Fruit fly (Drosophila melanogaster) whole organism, embryonic: ENCODE results near the gene bma.

Experiments used
- Abd-B ChIP-seq: fragments of 200-800 bp; sonication (Bioruptor generic); optimal IDR thresholded peaks from 2 replicates; lab custom pipeline; 2018; ENCODE audit warnings: missing biosample characterization, mild to moderate bottlenecking, missing genetic modification characterization, moderate library complexity
- Adf1 ChIP-seq: fragments of 200-800 bp; sonication (Bioruptor generic); IDR thresholded peaks from 2 replicates; pipeline ENCODE4 v1.3.6; 2022; ENCODE audit warnings: missing biosample characterization, missing genetic modification characterization
- BEAF-32 ChIP-seq: fragments of 200-800 bp; sonication (Bioruptor generic); optimal IDR thresholded peaks from 3 replicates; lab custom pipeline; 2017; ENCODE audit warnings: missing biosample characterization, missing genetic modification characterization, mild to moderate bottlenecking, moderate library complexity, missing genetic modification reagents
- CG10431 ChIP-seq: fragments of 200-800 bp; sonication (Bioruptor generic); optimal IDR thresholded peaks from 3 replicates; lab custom pipeline; 2018; ENCODE audit warnings: missing biosample characterization, mild to moderate bottlenecking, missing genetic modification characterization
- CG11398 ChIP-seq: fragments of 200-800 bp; sonication (Bioruptor generic); optimal IDR thresholded peaks from 2 replicates; lab custom pipeline; 2016; ENCODE audit warnings: missing biosample characterization, missing genetic modification characterization
- CG11696 ChIP-seq: fragments of 200-800 bp; sonication (Bioruptor generic); IDR thresholded peaks from 2 replicates; pipeline ENCODE4 v1.3.6; 2022; ENCODE audit warnings: missing biosample characterization, missing genetic modification characterization
- CG13296 ChIP-seq: fragments of 200-800 bp; sonication (Bioruptor generic); optimal IDR thresholded peaks from 3 replicates; lab custom pipeline; 2018; ENCODE audit warnings: missing biosample characterization, mild to moderate bottlenecking, missing genetic modification characterization
- CG14667 ChIP-seq: fragments of 200-800 bp; sonication (Bioruptor generic); IDR thresholded peaks from 2 replicates; pipeline ENCODE4 v1.3.6; 2022; ENCODE audit warnings: missing biosample characterization, missing genetic modification characterization
- CG15269 ChIP-seq: fragments of 200-800 bp; sonication (Bioruptor generic); optimal IDR thresholded peaks from 2 replicates; lab custom pipeline; 2018; ENCODE audit warnings: missing biosample characterization, mild to moderate bottlenecking, missing genetic modification characterization, moderate library complexity
- CG15601 ChIP-seq: fragments of 200-800 bp; sonication (Bioruptor generic); optimal IDR thresholded peaks from 3 replicates; lab custom pipeline; 2019; ENCODE audit warnings: missing biosample characterization, mild to moderate bottlenecking, missing genetic modification characterization, moderate library complexity
- CG17186 ChIP-seq: fragments of 200-800 bp; sonication (Bioruptor generic); optimal IDR thresholded peaks from 3 replicates; lab custom pipeline; 2017; ENCODE audit warnings: missing biosample characterization, missing genetic modification reagents, missing genetic modification characterization
- CG17385 ChIP-seq: fragments of 200-800 bp; sonication (Bioruptor generic); optimal IDR thresholded peaks from 3 replicates; lab custom pipeline; 2018; ENCODE audit warnings: missing biosample characterization, mild to moderate bottlenecking, missing genetic modification characterization
- CG18764 ChIP-seq: fragments of 200-800 bp; sonication (Bioruptor generic); optimal IDR thresholded peaks from 3 replicates; lab custom pipeline; 2016; ENCODE audit warnings: missing biosample characterization, missing genetic modification characterization
- CG3163 ChIP-seq: fragments of 200-800 bp; sonication (Bioruptor generic); optimal IDR thresholded peaks from 3 replicates; lab custom pipeline; 2016; ENCODE audit warnings: missing biosample characterization, missing genetic modification characterization
- CG32772 ChIP-seq: fragments of 200-800 bp; sonication (Bioruptor generic); IDR thresholded peaks from 2 replicates; pipeline ENCODE4 v1.3.6; 2022; ENCODE audit warnings: missing biosample characterization, missing genetic modification characterization
- CG9437 ChIP-seq: fragments of 200-800 bp; sonication (Bioruptor generic); optimal IDR thresholded peaks from 2 replicates; lab custom pipeline; 2018; ENCODE audit warnings: missing biosample characterization, mild to moderate bottlenecking, missing genetic modification characterization
- CG9797 ChIP-seq: fragments of 200-800 bp; sonication (Bioruptor generic); optimal IDR thresholded peaks from 3 replicates; lab custom pipeline; 2018; ENCODE audit warnings: missing biosample characterization, mild to moderate bottlenecking, missing genetic modification characterization
- E2f1 ChIP-seq: fragments of 200-800 bp; sonication (Bioruptor generic); IDR thresholded peaks from 2 replicates; pipeline ENCODE4 v1.3.6; 2022; ENCODE audit warnings: missing biosample characterization, missing genetic modification characterization
- Ets65A ChIP-seq: fragments of 200-800 bp; sonication (Bioruptor generic); peaks from one replicate; lab custom pipeline; 2016; ENCODE audit warnings: missing biosample characterization, missing genetic modification characterization
- Fer1 ChIP-seq: fragments of 200-800 bp; sonication (Bioruptor generic); optimal IDR thresholded peaks from 2 replicates; lab custom pipeline; 2017; ENCODE audit warnings: missing biosample characterization, mild to moderate bottlenecking, missing genetic modification characterization
- H15 ChIP-seq: fragments of 200-800 bp; sonication (Bioruptor generic); IDR thresholded peaks from 3 replicates; pipeline ENCODE4 v1.3.6; 2022; ENCODE audit warnings: missing biosample characterization, missing genetic modification characterization
- HLH4C ChIP-seq: fragments of 200-800 bp; sonication (Bioruptor generic); IDR thresholded peaks from 3 replicates; pipeline ENCODE4 v1.3.6; 2022; ENCODE audit warnings: missing biosample characterization, missing genetic modification characterization; ENCODE audit not compliant: partially characterized antibody
- HLHmδ ChIP-seq: fragments of 200-800 bp; sonication (Bioruptor generic); optimal IDR thresholded peaks from 2 replicates; lab custom pipeline; 2018; ENCODE audit warnings: missing biosample characterization, mild to moderate bottlenecking, missing genetic modification characterization, moderate library complexity
- HmgD ChIP-seq: fragments of 200-800 bp; sonication (Bioruptor generic); optimal IDR thresholded peaks from 3 replicates; lab custom pipeline; 2016; ENCODE audit warnings: missing biosample characterization, missing genetic modification characterization
- Hmr ChIP-seq: fragments of 200-800 bp; sonication (Bioruptor generic); optimal IDR thresholded peaks from 3 replicates; lab custom pipeline; 2017; ENCODE audit warnings: mild to moderate bottlenecking, missing biosample characterization, missing genetic modification reagents, missing genetic modification characterization
- Med ChIP-seq: fragments of 200-800 bp; sonication (Bioruptor generic); peaks from one replicate; lab custom pipeline; 2016; ENCODE audit warnings: missing biosample characterization, missing genetic modification characterization, mild to moderate bottlenecking, inconsistent platforms, moderate library complexity
- Mes4 ChIP-seq: fragments of 200-800 bp; sonication (Bioruptor generic); optimal IDR thresholded peaks from 2 replicates; lab custom pipeline; 2016; ENCODE audit warnings: missing biosample characterization, missing genetic modification characterization
- Optix ChIP-seq: fragments of 200-800 bp; sonication (Bioruptor generic); IDR thresholded peaks from 3 replicates; pipeline ENCODE4 v1.3.6; 2022; ENCODE audit warnings: missing biosample characterization, missing genetic modification characterization
- Rfx ChIP-seq: fragments of 200-800 bp; sonication (Bioruptor generic); IDR thresholded peaks from 2 replicates; pipeline ENCODE4 v1.3.6; 2022; ENCODE audit warnings: missing biosample characterization, missing genetic modification characterization
- Rx ChIP-seq: fragments of 200-800 bp; sonication (Bioruptor generic); IDR thresholded peaks from 2 replicates; pipeline ENCODE4 v1.3.6; 2022; ENCODE audit warnings: missing biosample characterization, missing genetic modification characterization
- YL-1 ChIP-seq: fragments of 200-800 bp; sonication (Bioruptor generic); optimal IDR thresholded peaks from 3 replicates; lab custom pipeline; 2017; ENCODE audit warnings: missing biosample characterization, mild to moderate bottlenecking, missing genetic modification characterization
- ap ChIP-seq: fragments of 200-800 bp; sonication (Bioruptor generic); IDR thresholded peaks from 2 replicates; pipeline ENCODE4 v1.3.6; 2022; ENCODE audit warnings: missing biosample characterization, missing genetic modification characterization
- ara ChIP-seq: fragments of 200-800 bp; sonication (Bioruptor generic); IDR thresholded peaks from 2 replicates; pipeline ENCODE4 v1.3.6; 2022; ENCODE audit warnings: missing biosample characterization, missing genetic modification characterization
- btn ChIP-seq: fragments of 200-800 bp; sonication (Bioruptor generic); optimal IDR thresholded peaks from 2 replicates; lab custom pipeline; 2016; ENCODE audit warnings: missing biosample characterization, missing genetic modification characterization
- chif ChIP-seq, 2 experiments: fragments of 200-800 bp; sonication (Bioruptor generic); optimal IDR thresholded peaks; 3 replicates each; lab custom pipeline; 2016; ENCODE audit warnings: missing biosample characterization in 2 of 2, missing genetic modification characterization in 2 of 2
- ewg ChIP-seq: fragments of 200-800 bp; sonication (Bioruptor generic); optimal IDR thresholded peaks from 3 replicates; lab custom pipeline; 2017; ENCODE audit warnings: mild to moderate bottlenecking, missing biosample characterization, missing genetic modification reagents, missing genetic modification characterization
- insv ChIP-seq, 2 experiments: fragments of 200-800 bp; sonication (Bioruptor generic); optimal IDR thresholded peaks; 3 replicates each; lab custom pipeline; 2016 to 2018; ENCODE audit warnings: missing biosample characterization in 2 of 2, missing genetic modification characterization in 2 of 2
- inv ChIP-seq: fragments of 200-800 bp; sonication (Bioruptor generic); IDR thresholded peaks from 2 replicates; pipeline ENCODE4 v1.3.6; 2022; ENCODE audit warnings: missing biosample characterization, missing genetic modification characterization; ENCODE audit not compliant: partially characterized antibody
- kah ChIP-seq: fragments of 200-800 bp; sonication (Bioruptor generic); optimal IDR thresholded peaks from 2 replicates; lab custom pipeline; 2018; ENCODE audit warnings: missing biosample characterization, mild to moderate bottlenecking, missing genetic modification characterization
- maf-S ChIP-seq: fragments of 200-800 bp; sonication (Bioruptor generic); optimal IDR thresholded peaks from 2 replicates; lab custom pipeline; 2016; ENCODE audit warnings: missing biosample characterization, missing genetic modification characterization
- nerfin-2 ChIP-seq: fragments of 200-800 bp; sonication (Bioruptor generic); IDR thresholded peaks from 2 replicates; pipeline ENCODE4 v1.3.6; 2022; ENCODE audit warnings: missing biosample characterization, missing genetic modification characterization; ENCODE audit not compliant: partially characterized antibody
- pfk ChIP-seq: fragments of 200-800 bp; sonication (Bioruptor generic); optimal IDR thresholded peaks from 2 replicates; lab custom pipeline; 2018; ENCODE audit warnings: missing biosample characterization, mild to moderate bottlenecking, missing genetic modification characterization, moderate library complexity
- pita ChIP-seq: fragments of 200-800 bp; sonication (Bioruptor generic); optimal IDR thresholded peaks from 2 replicates; lab custom pipeline; 2017; ENCODE audit warnings: missing biosample characterization, mild to moderate bottlenecking, missing genetic modification characterization
- prd ChIP-seq, 3 experiments: fragments of >200 bp in 2 of 3; fragments of 200-800 bp in 1 of 3; sonication (Bioruptor generic) in 1 of 3; optimal IDR thresholded peaks in 2 of 3; IDR thresholded peaks in 1 of 3; 2 replicates in 2 of 3; 3 replicates in 1 of 3; pipeline versions ENCODE4 v1.3.6 to Lab custom; 2017 to 2022; ENCODE audit warnings: missing biosample characterization in 1 of 3, missing genetic modification characterization in 1 of 3
- seq ChIP-seq: fragments of 200-800 bp; sonication (Bioruptor generic); IDR thresholded peaks from 2 replicates; pipeline ENCODE4 v1.3.6; 2022; ENCODE audit warnings: missing biosample characterization, missing genetic modification characterization
- slou ChIP-seq: fragments of 200-800 bp; sonication (Bioruptor generic); optimal IDR thresholded peaks from 3 replicates; lab custom pipeline; 2016; ENCODE audit warnings: missing biosample characterization, missing genetic modification characterization
- sna ChIP-seq: fragments of 200-800 bp; sonication (Bioruptor generic); IDR thresholded peaks from 2 replicates; pipeline ENCODE4 v1.3.6; 2022; ENCODE audit warnings: missing biosample characterization, missing genetic modification characterization; ENCODE audit not compliant: partially characterized antibody
- ttk ChIP-seq: fragments of 200-800 bp; sonication (Bioruptor generic); IDR thresholded peaks from 2 replicates; pipeline ENCODE4 v2.1.2; 2022; ENCODE audit warnings: missing biosample characterization, missing genetic modification characterization
- wdn ChIP-seq: fragments of 200-800 bp; sonication (Bioruptor generic); IDR thresholded peaks from 2 replicates; pipeline ENCODE4 v1.3.6; 2022; ENCODE audit warnings: missing biosample characterization, missing genetic modification characterization
- zfh1 ChIP-seq: fragments of 200-800 bp; sonication (Bioruptor generic); IDR thresholded peaks from 3 replicates; pipeline ENCODE4 v1.3.6; 2022; ENCODE audit warnings: missing biosample characterization, missing genetic modification characterization
- zfh2 ChIP-seq: fragments of 200-800 bp; sonication (Bioruptor generic); optimal IDR thresholded peaks from 2 replicates; lab custom pipeline; 2016; ENCODE audit warnings: missing biosample characterization, missing genetic modification characterization

Gene bma

dm6 chr3L:9859624-9860023 is 48.3 kb upstream of the bma start, which contains the start of gene CG10809 (continued):
- TF ChIP-seq CG9797 (peak; percentile 88), zfh1 (GFP tag; lab: Robert Waterston, UW) (no peak; the same call in 2 of the 3 replicates), Hmr (no peak), ttk (no peak), zfh2 (GFP tag; lab: Kevin White, UChicago) (peak; percentile 44), Rfx (peak; percentile 72), Rx (GFP tag; lab: Robert Waterston, UW) (no peak), ap (GFP tag; lab: Robert Waterston, UW) (no peak), CG32772 (GFP tag; lab: Robert Waterston, UW) (no peak), ara (GFP tag; lab: Robert Waterston, UW) (no peak), Abd-B (GFP tag; lab: Kevin White, UChicago) (peak; percentile 21), HmgD (GFP tag; lab: Kevin White, UChicago) (peak; percentile 25), CG15601 (peak; percentile 42), Optix (GFP tag; lab: Robert Waterston, UW) (no peak), insv (GFP tag; optimal IDR thresholded peaks at IDR 0.05; lab: Kevin White, UChicago) (no peak), btn (GFP tag; lab: Kevin White, UChicago) (no peak), Fer1 (no peak), Ets65A (GFP tag; lab: Kevin White, UChicago) (peak; percentile 91), E2f1 (GFP tag; lab: Robert Waterston, UW) (no peak), CG15269 (no peak), kah (GFP tag; lab: Kevin White, UChicago) (no peak), BEAF-32 (peak; percentile 95), CG18764 (GFP tag; lab: Kevin White, UChicago) (peak; percentile 22), inv (peak; percentile 91), Adf1 (GFP tag; lab: Robert Waterston, UW) (no peak), Med (GFP tag; lab: Kevin White, UChicago) (peak; percentile 88), seq (GFP tag; lab: Robert Waterston, UW) (no peak), HLHmδ (GFP tag; lab: Kevin White, UChicago) (no peak), nerfin-2 (GFP tag; lab: Robert Waterston, UW) (peak; percentile 73), H15 (GFP tag; lab: Robert Waterston, UW) (no peak), Mes4 (GFP tag; lab: Kevin White, UChicago) (peak; percentile 6), CG3163 (no peak), CG11696 (GFP tag; lab: Robert Waterston, UW) (no peak), pfk (GFP tag; lab: Kevin White, UChicago) (no peak), slou (GFP tag; lab: Kevin White, UChicago) (peak; percentile 8), ewg (GFP tag; lab: Kevin White, UChicago) (peak; percentile 27), pita (GFP tag; lab: Kevin White, UChicago) (no peak), CG14667 (GFP tag; lab: Robert Waterston, UW) (no peak), CG17385 (GFP tag; lab: Kevin White, UChicago) (peak; percentile 6), CG13296 (peak; percentile 39), chif (GFP tag; optimal IDR thresholded peaks at IDR 0.05; lab: Kevin White, UChicago) (no peak), CG10431 (GFP tag; lab: Kevin White, UChicago) (no peak), CG9437 (GFP tag; lab: Kevin White, UChicago) (no peak), HLH4C (GFP tag; lab: Robert Waterston, UW) (peak; percentile 89), sna (peak; percentile 88), maf-S (no peak), CG17186 (GFP tag; lab: Kevin White, UChicago) (peak; percentile 60), wdn (GFP tag; lab: Robert Waterston, UW) (no peak), prd (optimal IDR thresholded peaks at IDR 0.05; lab: Kevin White, UChicago) (no peak), prd (GFP tag; IDR thresholded peaks at IDR 0.05; lab: Robert Waterston, UW) (peak; percentile 37; the same call in 1 of the 3 replicates), YL-1 (GFP tag; lab: Kevin White, UChicago) (peak; percentile 88), CG11398 (GFP tag; lab: Kevin White, UChicago) (no peak)
